Fruit fly (Drosophila melanogaster) whole organism, wandering third instar larva: ENCODE data around the gene rudhira.

Experiments used
- Jra ChIP-seq: sonication (Bioruptor generic); optimal IDR thresholded peaks from 2 replicates; lab custom pipeline; 2016; ENCODE audit warnings: missing biosample characterization, missing genetic modification characterization
- Mio ChIP-seq: sonication (Bioruptor generic); optimal IDR thresholded peaks from 2 replicates; lab custom pipeline; 2016; ENCODE audit warnings: missing biosample characterization, missing genetic modification characterization
- Rel ChIP-seq, 2 experiments: fragments of 200-800 bp; sonication (Bioruptor generic) in 1 of 2; optimal IDR thresholded peaks; 2 replicates in 1 of 2; 3 replicates in 1 of 2; lab custom pipeline; 2016 to 2019; ENCODE audit warnings: mild to moderate bottlenecking in 2 of 2, missing biosample characterization in 2 of 2, missing genetic modification characterization in 2 of 2, moderate library complexity in 1 of 2
- dsf ChIP-seq: sonication (Bioruptor generic); optimal IDR thresholded peaks from 2 replicates; lab custom pipeline; 2016; ENCODE audit warnings: missing biosample characterization, missing genetic modification characterization, borderline replicate concordance
- lola ChIP-seq: fragments of >200 bp; optimal IDR thresholded peaks from 2 replicates; lab custom pipeline; 2017; ENCODE audit warnings: missing biosample characterization, missing genetic modification characterization
- psq ChIP-seq: fragments of 200-800 bp; sonication (Bioruptor generic); optimal IDR thresholded peaks from 3 replicates; lab custom pipeline; 2017; ENCODE audit warnings: missing biosample characterization, mild to moderate bottlenecking, missing genetic modification characterization, moderate library complexity

DNA sequence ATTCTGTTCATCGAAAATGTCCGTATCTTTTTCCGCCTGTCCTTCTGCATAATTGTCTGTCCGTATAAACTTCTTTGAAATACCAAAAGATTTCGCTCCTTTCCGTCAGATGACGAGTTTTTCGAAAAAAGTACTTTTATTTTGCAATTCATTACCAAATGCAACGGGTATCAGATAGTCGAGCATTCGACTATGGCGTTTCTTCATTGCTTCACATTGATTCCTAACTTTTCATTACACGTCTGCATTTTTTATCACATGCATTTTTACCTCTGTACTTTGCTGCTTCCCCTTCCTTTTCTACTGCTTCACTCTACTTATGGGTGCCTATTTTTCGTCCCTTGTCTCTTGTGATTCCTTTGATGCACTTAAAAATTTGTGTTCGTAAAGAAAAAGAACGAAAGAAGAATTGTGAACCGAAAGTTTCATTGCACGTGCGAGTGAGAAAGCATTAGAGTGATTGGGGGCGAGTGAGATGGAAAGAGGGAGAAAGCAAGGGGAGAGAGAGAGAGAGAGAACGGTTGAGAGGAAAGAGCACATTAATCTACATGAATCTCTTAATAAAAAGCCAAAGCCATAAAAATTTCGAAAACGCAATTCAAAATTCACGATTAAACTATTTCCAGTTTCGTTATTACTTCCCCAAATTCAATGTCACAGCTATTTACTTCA lies 11.8 kb downstream of the rudhira start:
- TF ChIP-seq Jra (no peak), lola (no peak), Mio (GFP tag; lab: Kevin White, UChicago) (no peak), Rel (GFP tag; optimal IDR thresholded peaks at IDR 0.05; lab: Kevin White, UChicago) (no peak), Rel (tag; optimal IDR thresholded peaks at IDR 0.05; lab: Kevin White, UChicago) (no peak), dsf (GFP tag; lab: Kevin White, UChicago) (no peak), psq (GFP tag; lab: Kevin White, UChicago) (no peak)
